Worm (Caenorhabditis elegans) whole organism, L1 larva: ENCODE data around the gene pqn-42.

Source experiments
- C04F5.9 ChIP-seq: sonication (generic microtip); optimal IDR thresholded peaks from 2 replicates; lab custom pipeline; 2016; ENCODE audit warnings: missing genetic modification characterization, missing compliant biosample characterization
- Y116A8C.19 ChIP-seq: sonication (generic microtip); optimal IDR thresholded peaks from 2 replicates; lab custom pipeline; 2016; ENCODE audit warnings: missing compliant biosample characterization, missing genetic modification characterization, borderline replicate concordance
- aly-2 ChIP-seq: fragments of 150-350 bp; optimal IDR thresholded peaks from 2 replicates; lab custom pipeline; 2014; ENCODE audit warnings: missing biosample characterization, missing genetic modification characterization
- efl-3 ChIP-seq: fragments of 200-800 bp; sonication (Bioruptor generic); optimal IDR thresholded peaks from 2 replicates; lab custom pipeline; 2018; ENCODE audit warnings: mild to moderate bottlenecking, missing genetic modification characterization, missing compliant biosample characterization
- egl-27 ChIP-seq, 2 experiments: fragments of 150-350 bp in 1 of 2; sonication (generic microtip); optimal IDR thresholded peaks; 3 replicates each; lab custom pipeline; 2017 to 2018; ENCODE audit warnings: missing biosample characterization in 2 of 2, missing genetic modification characterization in 2 of 2, missing genetic modification reagents in 2 of 2
- ets-5 ChIP-seq: fragments of 200-800 bp; sonication (Bioruptor generic); IDR thresholded peaks from 2 replicates; pipeline ENCODE4 v1.3.6; 2022; ENCODE audit warnings: missing genetic modification characterization, missing compliant biosample characterization
- nhr-237 ChIP-seq: fragments of 150-350 bp; optimal IDR thresholded peaks from 2 replicates; lab custom pipeline; 2014; ENCODE audit warnings: missing biosample characterization, missing genetic modification characterization
- pag-3 ChIP-seq: sonication (generic microtip); optimal IDR thresholded peaks from 2 replicates; lab custom pipeline; 2017; ENCODE audit warnings: missing genetic modification characterization, mild to moderate bottlenecking, missing compliant biosample characterization, antibody characterized with exemption, borderline replicate concordance; ENCODE audit not compliant: insufficient read depth
- tbx-2 ChIP-seq: sonication (generic microtip); optimal IDR thresholded peaks from 2 replicates; lab custom pipeline; 2016; ENCODE audit warnings: missing genetic modification characterization, missing compliant biosample characterization
- unc-86 ChIP-seq: sonication (generic microtip); optimal IDR thresholded peaks from 2 replicates; lab custom pipeline; 2016; ENCODE audit warnings: missing genetic modification characterization, missing compliant biosample characterization

- TF ChIP-seq ets-5 (no peak), aly-2 (no peak), Y116A8C.19 (no peak), C04F5.9 (tag; lab: Kevin White, UChicago) (no peak), tbx-2 (tag; lab: Kevin White, UChicago) (no peak), egl-27 (tag; optimal IDR thresholded peaks at IDR 0.05; lab: Kevin White, UChicago) (no peak), pag-3 (tag; lab: Kevin White, UChicago) (no peak), unc-86 (no peak), efl-3 (GFP tag; lab: Kevin White, UChicago) (no peak), nhr-237 (tag; lab: Kevin White, UChicago) (no peak)
Observed at ce11 chrII:2403984-2404383, 54.8 kb downstream of the pqn-42 start, which contains the start of gene F16G10.1.
